Worm (Caenorhabditis elegans): ENCODE data around the gene F41E6.7.
A peak's percentile ranks its signal among the peaks of the same experiment; 100 is the strongest.
"Not testable (repeated sequence)": the region's sequence is repeated elsewhere in the genome, so short reads cannot be mapped to it uniquely, and the experiment has no call there.

Gene F41E6.7

DNA sequence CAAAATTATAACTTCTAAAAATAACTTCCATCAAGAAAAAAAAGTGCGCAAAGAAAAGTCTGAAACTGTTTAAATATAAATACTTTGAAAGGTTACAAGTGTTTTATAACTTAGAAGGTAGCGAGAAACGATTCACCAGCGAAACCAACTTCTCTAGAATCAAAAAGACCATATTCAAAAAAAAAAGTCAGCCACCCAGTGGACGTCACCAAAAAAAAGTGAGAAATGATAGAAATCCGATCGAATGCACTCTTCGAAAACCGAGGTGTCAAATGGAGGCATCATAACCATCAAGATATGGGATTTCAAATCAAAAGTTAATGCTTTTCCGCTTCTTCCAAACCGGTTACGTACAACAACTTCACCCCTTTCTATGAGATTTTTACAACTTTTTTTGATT lies 12.6 kb downstream of the F41E6.7 start (continued):
- no peak for TF ChIP-seq mxl-3 (GFP tag; optimal IDR thresholded peaks at IDR 0.05)
- no peak for TF ChIP-seq pqm-1 (tag; optimal IDR thresholded peaks at IDR 0.05)

DNA sequence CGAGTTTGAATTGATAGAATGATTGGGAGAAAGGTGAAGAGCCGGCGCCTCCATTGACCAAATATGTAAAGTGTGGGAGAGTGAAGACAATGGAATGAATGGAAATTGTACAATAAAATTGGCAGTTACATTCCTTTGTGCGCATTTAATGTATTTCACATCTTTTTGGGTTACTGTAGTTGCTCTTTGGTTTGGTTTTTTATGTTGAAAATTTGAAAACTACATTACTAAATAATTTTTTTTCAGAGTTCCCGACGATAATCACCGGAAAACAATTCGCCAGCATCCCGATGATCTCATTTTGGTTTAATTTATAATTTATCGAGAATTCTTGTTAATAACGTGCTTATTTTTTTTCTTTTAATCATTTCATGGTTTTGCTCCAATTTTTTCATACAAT lies 18.1 kb downstream of the F41E6.7 start, which contains the start of gene C10B5.1:
C10B5.1 (plus strand) TSS at position 301 of the 400 bp plus-strand sequence.
- no peak for TF ChIP-seq F37D6.2 (tag; optimal IDR thresholded peaks at IDR 0.05)

DNA sequence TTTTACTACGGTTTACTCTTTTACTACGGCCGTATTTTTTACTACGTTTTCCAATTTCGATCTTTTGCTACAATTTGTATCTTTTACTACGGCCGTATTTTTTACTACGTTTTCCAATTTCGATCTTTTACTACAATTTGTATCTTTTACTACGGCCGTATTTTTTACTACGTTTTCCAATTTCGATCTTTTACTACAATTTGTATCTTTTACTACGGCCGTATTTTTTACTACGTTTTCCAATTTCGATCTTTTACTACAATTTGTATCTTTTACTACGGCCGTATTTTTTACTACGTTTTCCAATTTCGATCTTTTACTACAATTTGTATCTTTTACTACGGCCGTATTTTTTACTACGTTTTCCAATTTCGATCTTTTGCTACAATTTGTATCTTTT lies 24.3 kb downstream of the F41E6.7 start, which contains the start of gene F25G6.1:
F25G6.1 (plus strand) TSS at position 301 of the 400 bp plus-strand sequence.
- not testable (repeated sequence) for TF ChIP-seq fkh-10 (GFP tag; optimal IDR thresholded peaks at IDR 0.05); nhr-77 (tag; optimal IDR thresholded peaks at IDR 0.05); gei-8 (GFP tag; optimal IDR thresholded peaks at IDR 0.05)

DNA sequence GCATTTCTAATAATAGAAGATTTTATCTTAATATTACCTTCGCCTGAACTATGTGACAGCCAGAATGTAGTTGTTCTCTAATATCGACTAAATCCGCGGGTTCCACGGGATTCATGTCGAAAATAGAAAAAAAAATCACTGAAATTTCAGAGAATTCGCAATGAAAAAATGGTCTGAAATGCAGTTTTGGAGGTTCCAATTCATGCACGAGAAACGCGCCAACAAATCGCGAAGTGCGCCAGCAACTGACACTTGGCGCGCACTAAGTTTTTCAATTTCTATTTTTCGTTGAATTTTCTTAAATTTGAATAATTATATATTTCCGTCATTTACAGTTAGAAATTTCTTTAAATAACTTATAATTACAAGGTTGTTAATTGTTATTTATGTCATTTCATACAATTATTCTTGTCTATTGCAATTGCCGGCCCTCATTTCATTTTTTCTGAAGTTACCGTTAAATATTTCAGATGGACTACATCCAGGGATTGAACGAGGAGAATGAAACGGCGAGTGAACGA lies 29.2 kb downstream of the F41E6.7 start, which contains the start of the genes F25G6.9 and symk-1:
F25G6.9 (minus strand) TSS at position 160 of the 521 bp plus-strand sequence.
symk-1 (plus strand) TSS at position 471 of the 521 bp plus-strand sequence.
- no peak for TF ChIP-seq nhr-48 (tag; optimal IDR thresholded peaks at IDR 0.05)
- TF ChIP-seq T26A8.4 (GFP tag; IDR thresholded peaks at IDR 0.05), result no peak
- TF ChIP-seq dpl-1 (GFP tag; optimal IDR thresholded peaks at IDR 0.05), result peak; percentile 63
- no peak for TF ChIP-seq ceh-20 (GFP tag; IDR thresholded peaks at IDR 0.05)
- TF ChIP-seq tag-97 (GFP tag; IDR thresholded peaks at IDR 0.05), result no peak
- TF ChIP-seq aha-1 (tag), result no peak
- TF ChIP-seq zag-1 (tag; optimal IDR thresholded peaks at IDR 0.05), result no peak
- TF ChIP-seq nhr-237 (tag; optimal IDR thresholded peaks at IDR 0.05), result no peak
- no peak for TF ChIP-seq duxl-1 (tag; optimal IDR thresholded peaks at IDR 0.05; ENCODE audit: poor library complexity)
- no peak for TF ChIP-seq fkh-10 (GFP tag; optimal IDR thresholded peaks at IDR 0.05)
- no peak for TF ChIP-seq zfp-3 (GFP tag; conservative IDR thresholded peaks at IDR 0.05)
- TF ChIP-seq nhr-28 (tag; optimal IDR thresholded peaks at IDR 0.05), result no peak
- TF ChIP-seq dmd-8 (GFP tag; IDR thresholded peaks at IDR 0.05), result no peak
- peak; percentile 54 for TF ChIP-seq dve-1 (tag; optimal IDR thresholded peaks at IDR 0.05; ENCODE audit: insufficient read depth)
- no peak for TF ChIP-seq Y105C5A.15 (GFP tag; IDR thresholded peaks at IDR 0.05)
- TF ChIP-seq nhr-42 (GFP tag; IDR thresholded peaks at IDR 0.05), result no peak
- no peak for TF ChIP-seq nhr-111 (GFP tag; optimal IDR thresholded peaks at IDR 0.05)
- no peak for TF ChIP-seq madf-9 (GFP tag; conservative IDR thresholded peaks at IDR 0.05)
- TF ChIP-seq hlh-11 (tag; optimal IDR thresholded peaks at IDR 0.05), result peak; percentile 51
- no peak for TF ChIP-seq egl-43 (GFP tag; IDR thresholded peaks at IDR 0.05)
- peak; percentile 6 for TF ChIP-seq F49E8.2 (tag; optimal IDR thresholded peaks at IDR 0.05; ENCODE audit: borderline replicate concordance)
- no peak for TF ChIP-seq nhr-76 (tag; optimal IDR thresholded peaks at IDR 0.05)
- no peak for TF ChIP-seq vab-7 (GFP tag; IDR thresholded peaks at IDR 0.05)
- TF ChIP-seq hmg-1.1 (GFP tag; IDR thresholded peaks at IDR 0.05), result peak; percentile 70
- no peak for TF ChIP-seq egl-27 (tag; optimal IDR thresholded peaks at IDR 0.05)
- TF ChIP-seq ceh-62 (tag; optimal IDR thresholded peaks at IDR 0.05), result no peak
- no peak for TF ChIP-seq fos-1 (tag; optimal IDR thresholded peaks at IDR 0.05)
- no peak for TF ChIP-seq R02D3.7 (tag; optimal IDR thresholded peaks at IDR 0.05)
- TF ChIP-seq unc-62 (GFP tag; optimal IDR thresholded peaks at IDR 0.05 in 1 of 2), result no peak
- TF ChIP-seq unc-62 (tag; optimal IDR thresholded peaks at IDR 0.05), result no peak
- no peak for TF ChIP-seq hlh-30 (tag; optimal IDR thresholded peaks at IDR 0.05; ENCODE audit: insufficient read depth)
- no peak for TF ChIP-seq ctbp-1 (GFP tag; IDR thresholded peaks at IDR 0.05)
- no peak for TF ChIP-seq daf-16 (GFP tag; optimal IDR thresholded peaks at IDR 0.05)
- no peak for TF ChIP-seq daf-16 (tag; optimal IDR thresholded peaks at IDR 0.05)
- TF ChIP-seq php-3 (GFP tag; IDR thresholded peaks at IDR 0.05), result no peak
- TF ChIP-seq zip-2 (tag; optimal IDR thresholded peaks at IDR 0.05), result no peak
- TF ChIP-seq unc-39 (tag; optimal IDR thresholded peaks at IDR 0.05), result no peak
- TF ChIP-seq lin-13 (GFP tag; optimal IDR thresholded peaks at IDR 0.05), result no peak
- TF ChIP-seq ZK337.2 (GFP tag; IDR thresholded peaks at IDR 0.05), result no peak
- TF ChIP-seq F10B5.3 (tag; optimal IDR thresholded peaks at IDR 0.05), result peak; percentile 39
- no peak for TF ChIP-seq daf-19 (GFP tag; conservative IDR thresholded peaks at IDR 0.05)
- no peak for TF ChIP-seq ceh-82 (tag; optimal IDR thresholded peaks at IDR 0.05)
